Fruit fly (Drosophila melanogaster) whole organism: Measurements from ENCODE around the gene CG12290.

Experiments
- CG8478 ChIP-seq: fragments of >200 bp; optimal IDR thresholded peaks from 2 replicates; lab custom pipeline; 2018; ENCODE audit warnings: inconsistent platforms
- Dll ChIP-seq: fragments of >200 bp; optimal IDR thresholded peaks from 2 replicates; lab custom pipeline; 2017
- EcR ChIP-seq, 2 experiments: fragments of >200 bp; optimal IDR thresholded peaks; 2 replicates each; lab custom pipeline; 2017; ENCODE audit warnings: missing biosample characterization in 2 of 2, missing genetic modification characterization in 2 of 2, missing genetic modification reagents in 2 of 2
- pan ChIP-seq: fragments of >200 bp; optimal IDR thresholded peaks from 2 replicates; lab custom pipeline; 2017
- psq ChIP-seq: fragments of >200 bp; optimal IDR thresholded peaks from 2 replicates; lab custom pipeline; 2017
- usp ChIP-seq: fragments of >200 bp; optimal IDR thresholded peaks from 2 replicates; lab custom pipeline; 2017; ENCODE audit warnings: missing biosample characterization, missing genetic modification characterization, mixed read lengths

The CG12290 gene

DNA sequence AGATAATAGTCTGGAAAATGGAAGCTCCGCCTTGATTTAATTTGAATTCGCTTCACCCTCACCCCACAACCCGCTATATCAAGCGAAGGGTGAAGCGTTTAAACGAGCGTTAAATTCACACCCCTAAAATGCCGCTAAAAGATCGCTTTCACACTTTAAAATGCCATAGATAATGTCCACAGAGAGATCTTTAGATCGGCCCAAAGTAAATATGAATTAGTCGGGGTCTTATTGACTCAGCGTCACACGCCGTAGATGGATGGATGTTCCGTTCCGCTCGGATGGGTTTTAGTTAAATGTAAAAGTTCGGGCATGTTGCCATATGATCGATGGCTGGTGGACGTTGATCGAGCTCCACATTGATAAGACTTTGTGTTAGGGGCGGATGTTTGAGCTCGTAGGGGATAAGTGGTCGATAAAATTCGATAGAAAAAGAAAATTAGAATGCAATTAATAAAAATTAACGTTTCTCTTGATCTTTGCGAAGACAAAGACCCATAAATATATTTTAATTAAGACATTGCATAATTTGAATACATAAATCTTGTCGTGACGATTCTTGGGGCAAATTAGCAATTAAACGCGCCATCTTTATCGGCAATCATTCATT lies 1.9 kb upstream of the CG12290 start:
- no peak for TF ChIP-seq psq (lab: Kevin White, UChicago)
- TF ChIP-seq Dll (lab: Kevin White, UChicago), result no peak
- no peak for TF ChIP-seq EcR (GFP tag; optimal IDR thresholded peaks at IDR 0.05; lab: Kevin White, UChicago)
- no peak for TF ChIP-seq pan (lab: Kevin White, UChicago)
- no peak for TF ChIP-seq CG8478 (lab: Kevin White, UChicago)
- TF ChIP-seq usp, result no peak

DNA sequence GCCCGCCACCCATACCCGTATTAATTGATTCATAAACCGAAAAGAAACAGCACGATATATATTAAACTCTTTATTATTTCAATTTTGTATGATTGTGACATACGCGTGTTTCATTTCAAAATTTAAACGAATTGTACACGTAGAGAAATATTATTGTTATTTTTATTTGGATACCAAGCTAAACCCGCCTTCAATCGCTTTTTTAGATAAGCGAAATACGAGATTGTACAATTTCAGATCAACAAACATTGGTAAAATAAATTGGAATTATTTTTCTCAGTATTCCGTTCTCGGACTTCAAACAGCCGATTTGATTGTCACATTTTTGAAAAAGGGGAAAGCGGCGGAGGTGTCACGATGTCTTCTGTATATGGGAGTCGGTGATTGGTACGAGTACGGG lies 5.0 kb downstream of the CG12290 start:
- TF ChIP-seq EcR (GFP tag; optimal IDR thresholded peaks at IDR 0.05; lab: Kevin White, UChicago) (no peak), pan (lab: Kevin White, UChicago) (no peak), Dll (lab: Kevin White, UChicago) (no peak), usp (no peak), psq (lab: Kevin White, UChicago) (no peak), CG8478 (lab: Kevin White, UChicago) (no peak)

DNA sequence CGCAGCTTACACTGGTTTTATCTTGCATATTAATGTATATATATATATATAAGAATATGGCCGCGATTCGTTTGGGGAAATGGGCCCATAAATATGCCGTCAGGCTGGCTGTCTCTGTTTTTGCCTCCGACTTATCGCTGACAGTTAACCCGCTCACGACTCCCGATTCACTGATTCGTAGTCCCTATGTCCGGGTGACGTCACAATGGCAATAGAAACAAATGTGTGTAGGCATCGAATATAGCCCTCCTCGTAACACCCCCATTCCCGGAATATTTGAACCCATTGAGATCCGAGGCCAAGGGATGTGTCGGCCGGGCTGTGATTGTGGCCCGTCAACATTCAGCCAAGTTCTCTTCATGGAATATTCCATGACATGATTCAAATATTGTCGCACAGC lies 7.4 kb downstream of the CG12290 start:
- TF ChIP-seq psq (lab: Kevin White, UChicago) (no peak), Dll (lab: Kevin White, UChicago) (no peak), CG8478 (lab: Kevin White, UChicago) (no peak), EcR (GFP tag; optimal IDR thresholded peaks at IDR 0.05; lab: Kevin White, UChicago) (no peak), usp (no peak), pan (lab: Kevin White, UChicago) (no peak)

DNA sequence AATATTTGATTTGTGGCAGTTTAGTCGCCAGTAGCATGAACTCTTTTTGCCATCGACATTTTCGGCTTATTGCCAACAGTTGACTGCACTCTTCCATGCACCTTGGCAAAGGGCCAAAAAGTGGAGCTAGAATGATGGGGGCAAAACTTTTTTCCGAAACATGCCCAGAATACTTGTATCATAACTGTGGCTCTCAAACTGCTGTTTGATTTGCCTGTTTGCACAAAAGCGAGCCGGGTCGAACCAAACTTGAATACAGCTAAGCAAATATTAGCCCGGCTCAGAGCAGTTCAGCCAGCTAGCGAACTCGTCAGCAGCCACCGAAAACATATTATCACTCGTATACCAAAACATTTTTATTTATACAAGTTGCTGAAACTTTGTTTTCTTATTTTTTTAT lies 8.9 kb downstream of the CG12290 start:
- TF ChIP-seq psq (lab: Kevin White, UChicago) (no peak), Dll (lab: Kevin White, UChicago) (no peak), CG8478 (lab: Kevin White, UChicago) (no peak), usp (no peak), EcR (GFP tag; optimal IDR thresholded peaks at IDR 0.05; lab: Kevin White, UChicago) (no peak), pan (lab: Kevin White, UChicago) (no peak)

DNA sequence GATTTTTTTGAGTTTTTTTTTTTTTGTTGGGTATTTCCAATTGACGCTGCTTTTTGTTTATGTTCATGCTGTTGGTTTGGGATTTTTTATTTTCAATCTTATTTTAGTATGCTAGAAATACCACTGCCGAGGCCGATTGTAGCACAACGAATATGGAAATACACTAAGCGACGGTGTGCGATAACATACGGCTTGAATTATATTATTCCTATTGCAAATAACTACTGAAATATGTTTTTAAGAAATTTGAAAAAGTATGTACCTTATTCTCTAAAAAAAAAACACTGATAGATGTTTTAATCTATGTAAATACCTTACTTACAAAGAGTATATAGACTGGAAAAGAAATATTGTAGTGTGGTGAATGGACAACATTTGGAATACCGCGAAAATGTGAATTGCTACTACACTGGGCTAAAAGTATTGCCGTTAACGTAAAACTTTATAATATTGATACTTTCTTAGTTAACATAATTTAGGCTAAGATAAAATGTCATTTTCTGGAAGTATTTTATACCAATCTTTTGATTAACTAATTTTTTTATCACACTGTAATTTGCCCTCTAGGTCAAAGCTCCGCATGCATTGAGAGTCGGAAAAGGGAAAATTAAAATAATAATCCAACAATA lies 12.5 kb downstream of the CG12290 start:
- TF ChIP-seq usp (no peak), EcR (GFP tag; optimal IDR thresholded peaks at IDR 0.05; lab: Kevin White, UChicago) (no peak), CG8478 (lab: Kevin White, UChicago) (no peak), pan (lab: Kevin White, UChicago) (no peak), psq (lab: Kevin White, UChicago) (no peak), Dll (lab: Kevin White, UChicago) (no peak)

DNA sequence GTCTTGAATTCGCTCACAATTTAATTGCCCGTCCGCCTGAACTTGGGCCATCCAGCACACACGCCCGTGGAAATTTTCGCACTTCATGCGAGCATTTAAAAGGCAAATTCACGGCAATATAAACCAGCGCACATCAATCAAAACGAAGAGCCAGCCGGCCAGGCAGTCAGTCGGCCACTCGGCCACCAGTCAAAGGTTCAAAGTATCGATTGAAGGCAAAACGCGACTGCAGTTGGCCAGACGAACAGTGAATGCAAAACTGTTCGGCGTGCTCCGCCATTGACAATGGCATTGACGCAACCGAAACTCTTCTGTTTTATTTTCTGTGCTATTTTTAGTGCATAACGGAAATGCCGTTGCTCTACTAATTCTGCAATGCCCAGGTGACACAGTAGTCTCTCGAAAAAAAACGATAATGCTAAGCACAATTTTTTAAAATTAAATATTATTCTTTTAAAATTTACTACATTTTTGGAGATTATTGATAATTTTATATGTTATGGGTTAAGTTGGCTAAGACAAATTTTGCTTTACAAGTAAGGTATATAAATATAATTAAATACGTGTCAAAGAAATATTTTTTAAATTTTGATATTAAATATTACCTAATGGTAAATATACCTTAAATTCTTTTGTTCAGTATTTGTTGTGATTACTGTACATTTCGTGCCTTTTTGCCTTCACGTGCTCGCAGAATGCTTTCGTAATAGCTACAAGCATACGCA lies 17.9 kb downstream of the CG12290 start:
- TF ChIP-seq EcR (GFP tag; optimal IDR thresholded peaks at IDR 0.05; lab: Kevin White, UChicago) (no peak), CG8478 (lab: Kevin White, UChicago) (no peak), Dll (lab: Kevin White, UChicago) (no peak), psq (lab: Kevin White, UChicago) (no peak), pan (lab: Kevin White, UChicago) (no peak), usp (no peak)

DNA sequence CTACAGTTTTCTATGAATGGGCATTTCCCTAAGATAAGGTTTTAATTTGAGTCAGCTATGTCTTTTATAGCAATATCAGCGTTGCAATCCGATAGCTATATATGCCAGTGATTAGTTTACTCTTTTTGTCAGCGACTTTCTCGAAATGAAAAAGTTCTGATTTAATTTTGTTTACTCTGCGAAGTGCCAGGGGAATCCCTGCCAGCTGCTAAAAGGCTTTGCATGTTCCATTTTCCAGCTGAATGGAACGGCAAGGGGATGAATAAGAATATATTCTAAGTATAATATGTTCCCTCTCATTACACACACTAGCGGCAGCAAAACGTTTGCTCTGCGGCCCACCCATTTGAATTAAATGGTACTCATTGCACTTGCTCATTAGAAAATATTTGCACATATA lies 19.8 kb downstream of the CG12290 start:
- TF ChIP-seq pan (lab: Kevin White, UChicago), result no peak
- TF ChIP-seq Dll (lab: Kevin White, UChicago), result no peak
- TF ChIP-seq psq (lab: Kevin White, UChicago), result no peak
- TF ChIP-seq EcR (GFP tag; optimal IDR thresholded peaks at IDR 0.05; lab: Kevin White, UChicago), result no peak
- TF ChIP-seq CG8478 (lab: Kevin White, UChicago), result no peak
- no peak for TF ChIP-seq usp

DNA sequence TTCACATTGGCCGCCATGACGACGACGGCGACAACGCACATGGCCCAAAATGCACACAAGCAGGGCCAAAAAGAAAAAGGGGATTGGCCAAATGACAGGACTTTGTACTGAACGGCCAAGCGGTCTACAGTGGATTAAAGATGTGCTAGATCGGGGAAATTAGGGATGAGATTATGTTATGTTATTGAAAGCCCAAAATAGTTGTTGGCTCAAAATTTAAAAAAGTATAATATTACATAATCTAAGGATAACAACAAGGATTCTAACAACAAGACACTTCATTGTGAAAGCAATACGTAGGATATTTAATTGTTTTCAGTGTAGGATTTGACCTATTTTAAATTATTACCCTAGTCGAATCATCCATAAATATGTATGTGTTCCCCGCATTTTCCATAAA lies 21.7 kb downstream of the CG12290 start:
- TF ChIP-seq pan (lab: Kevin White, UChicago), result no peak
- no peak for TF ChIP-seq usp
- no peak for TF ChIP-seq EcR (GFP tag; optimal IDR thresholded peaks at IDR 0.05; lab: Kevin White, UChicago)
- no peak for TF ChIP-seq Dll (lab: Kevin White, UChicago)
- no peak for TF ChIP-seq CG8478 (lab: Kevin White, UChicago)
- no peak for TF ChIP-seq psq (lab: Kevin White, UChicago)

DNA sequence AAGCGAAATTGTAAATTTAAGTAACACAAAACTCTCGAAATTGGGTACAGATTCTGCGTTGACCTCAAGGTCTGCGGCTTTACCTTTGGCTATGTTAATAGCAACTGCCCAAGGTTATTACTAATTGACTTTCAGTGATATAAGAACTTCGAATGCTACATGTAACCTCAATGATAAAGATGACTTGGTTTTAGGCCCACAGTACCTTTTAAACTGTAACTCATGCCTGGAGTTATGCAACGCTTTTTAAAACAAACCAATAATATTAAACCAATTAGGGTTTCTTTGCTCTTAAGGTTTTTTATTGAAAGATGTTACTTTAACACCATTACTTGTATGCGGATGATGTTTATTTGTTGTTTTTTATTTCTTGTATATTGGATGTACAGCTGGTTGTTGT lies 23.7 kb downstream of the CG12290 start:
- TF ChIP-seq pan (lab: Kevin White, UChicago) (no peak), usp (no peak), EcR (GFP tag; optimal IDR thresholded peaks at IDR 0.05; lab: Kevin White, UChicago) (no peak), CG8478 (lab: Kevin White, UChicago) (no peak), psq (lab: Kevin White, UChicago) (no peak), Dll (lab: Kevin White, UChicago) (no peak)

DNA sequence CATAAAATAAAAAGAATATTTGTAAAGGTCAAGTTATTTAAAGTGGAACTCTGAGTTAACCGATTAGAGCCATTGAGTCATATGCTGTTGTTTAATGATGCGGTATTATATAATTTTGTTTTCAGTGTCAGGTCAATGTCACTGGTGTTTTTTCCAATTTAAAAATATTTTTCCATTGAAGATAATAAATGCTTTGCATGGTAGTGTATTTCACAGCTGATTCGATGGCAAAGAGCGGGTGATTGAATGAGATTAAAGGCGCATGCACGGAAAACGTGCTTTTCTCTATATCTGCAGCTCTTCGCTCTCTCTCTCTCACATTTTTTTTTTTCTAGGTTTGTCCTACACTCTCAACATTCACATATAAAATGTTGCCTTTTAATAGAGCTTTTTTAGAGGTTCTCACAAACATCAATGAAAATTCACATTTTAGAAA lies 28.4 kb downstream of the CG12290 start:
- TF ChIP-seq EcR (GFP tag; optimal IDR thresholded peaks at IDR 0.05; lab: Kevin White, UChicago) (no peak), pan (lab: Kevin White, UChicago) (no peak), psq (lab: Kevin White, UChicago) (no peak), usp (no peak)

DNA sequence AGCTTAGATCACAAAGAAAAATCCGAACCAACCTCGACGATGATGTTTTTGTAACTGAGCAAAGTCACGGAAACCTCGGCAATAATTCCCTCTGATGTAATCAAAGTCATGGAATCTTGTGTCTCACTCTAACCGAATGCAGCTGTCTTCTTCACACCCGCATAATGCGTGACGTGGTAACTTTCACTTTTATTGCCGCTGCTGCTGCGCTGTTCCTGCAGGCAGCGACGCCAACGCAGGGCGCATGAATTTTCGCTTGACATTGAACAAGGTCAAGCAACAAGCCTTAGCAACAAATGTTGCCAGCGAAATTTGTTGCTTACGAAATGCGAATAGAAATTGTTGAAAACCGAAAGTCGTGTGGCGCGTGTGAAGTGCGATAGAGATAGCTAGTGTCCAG lies 28.9 kb downstream of the CG12290 start:
- no peak for TF ChIP-seq usp

DNA sequence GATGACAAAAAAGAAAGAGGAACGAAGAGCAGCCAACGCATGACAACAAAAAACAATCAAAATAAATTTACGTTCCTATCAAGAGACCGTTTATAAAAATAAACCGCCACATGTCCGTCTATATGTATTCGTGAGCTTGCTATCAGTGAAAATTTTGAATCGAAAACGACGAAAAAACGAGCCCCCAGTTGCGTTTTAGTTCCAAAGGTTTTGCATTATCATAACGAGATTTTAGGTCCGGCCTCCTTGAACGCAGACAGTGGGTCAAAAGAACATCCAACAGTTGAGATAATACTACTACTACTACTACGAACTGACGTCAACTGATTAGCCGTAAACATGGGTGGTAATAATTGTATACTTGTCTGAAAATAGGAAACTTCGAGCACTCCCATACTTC lies 29.8 kb downstream of the CG12290 start:
- TF ChIP-seq pan (lab: Kevin White, UChicago) (no peak), CG8478 (lab: Kevin White, UChicago) (no peak), Dll (lab: Kevin White, UChicago) (no peak), usp (no peak)
